Fruit fly (Drosophila melanogaster): ENCODE data around the gene ORMDL.
A peak's percentile ranks its signal among the peaks of the same experiment; 100 is the strongest.

ORMDL gene

dm6 chr3L:21679687-21680086 is 44.6 kb downstream of the ORMDL start, which contains the start of the genes Als2 and CG11248 (continued):
- TF ChIP-seq Oaz (GFP tag; IDR thresholded peaks at IDR 0.05): 0 out of 2 replicates have a peak, but pooled peaks have one; percentile 27
- peak; percentile 62 for TF ChIP-seq CG12942 (GFP tag; optimal IDR thresholded peaks at IDR 0.05)
- no peak for TF ChIP-seq CG13123 (GFP tag; optimal IDR thresholded peaks at IDR 0.05)
- TF ChIP-seq HLHmδ (GFP tag; optimal IDR thresholded peaks at IDR 0.05): no peak
- TF ChIP-seq kah (GFP tag; optimal IDR thresholded peaks at IDR 0.05): no peak
- TF ChIP-seq Fer1 (GFP tag; optimal IDR thresholded peaks at IDR 0.05): no peak
- TF ChIP-seq scrt (GFP tag; optimal IDR thresholded peaks at IDR 0.05): no peak
- TF ChIP-seq CG4707 (GFP tag; optimal IDR thresholded peaks at IDR 0.05): no peak
- TF ChIP-seq fd64A (GFP tag; optimal IDR thresholded peaks at IDR 0.05): no peak
- no peak for TF ChIP-seq CkIIα-i1 (GFP tag; IDR thresholded peaks at IDR 0.05)
- TF ChIP-seq NC2α (GFP tag; optimal IDR thresholded peaks at IDR 0.05): no peak
- TF ChIP-seq CG13424 (tag; optimal IDR thresholded peaks at IDR 0.05): peak; percentile 84
- no peak for TF ChIP-seq jigr1 (GFP tag; IDR thresholded peaks at IDR 0.05)
- TF ChIP-seq CG12391 (tag; optimal IDR thresholded peaks at IDR 0.05): peak; percentile 88
- TF ChIP-seq Dll (GFP tag; IDR thresholded peaks at IDR 0.05; ENCODE audit: partially characterized antibody): peak; percentile 41; the same call in 1 of the 4 replicates
- peak; percentile 66 for TF ChIP-seq CG7786 (GFP tag; optimal IDR thresholded peaks at IDR 0.05)
- TF ChIP-seq CG10321 (GFP tag; IDR thresholded peaks at IDR 0.05): no peak
- TF ChIP-seq CG31388 (GFP tag; optimal IDR thresholded peaks at IDR 0.05): peak; percentile 51
- TF ChIP-seq wdn (GFP tag; IDR thresholded peaks at IDR 0.05): peak; percentile 33; the same call in 1 of the 2 replicates
- TF ChIP-seq TFAM (GFP tag; optimal IDR thresholded peaks at IDR 0.05): no peak
- TF ChIP-seq Antp (GFP tag; optimal IDR thresholded peaks at IDR 0.05): peak; percentile 57
- TF ChIP-seq CG2875 (GFP tag; optimal IDR thresholded peaks at IDR 0.05): no peak
- peak; percentile 43 for TF ChIP-seq CG7271 (tag; optimal IDR thresholded peaks at IDR 0.05)
- peak; percentile 84 for TF ChIP-seq dmrt11E (tag; optimal IDR thresholded peaks at IDR 0.05)
- TF ChIP-seq Ptx1 (GFP tag; IDR thresholded peaks at IDR 0.05): peak; percentile 80
- no peak for TF ChIP-seq HmgD (GFP tag; optimal IDR thresholded peaks at IDR 0.05)
- TF ChIP-seq twi (tag; optimal IDR thresholded peaks at IDR 0.05): peak; percentile 72
- TF ChIP-seq Asciz (GFP tag; optimal IDR thresholded peaks at IDR 0.05): no peak
- peak; percentile 58 for TF ChIP-seq CG18476 (GFP tag; optimal IDR thresholded peaks at IDR 0.05)
- TF ChIP-seq CG6254 (GFP tag; optimal IDR thresholded peaks at IDR 0.05): no peak
- TF ChIP-seq CG12769 (tag; optimal IDR thresholded peaks at IDR 0.05): no peak
- no peak for TF ChIP-seq CG5180 (GFP tag; optimal IDR thresholded peaks at IDR 0.05)
- TF ChIP-seq mld (GFP tag; IDR thresholded peaks at IDR 0.05; ENCODE audit: partially characterized antibody): no peak
- no peak for TF ChIP-seq vnd (GFP tag; IDR thresholded peaks at IDR 0.05; ENCODE audit: partially characterized antibody)
- no peak for TF ChIP-seq aop (GFP tag; IDR thresholded peaks at IDR 0.05)
- 0 out of 2 replicates have a peak, but pooled peaks have one; percentile 22 for TF ChIP-seq stc (GFP tag; IDR thresholded peaks at IDR 0.05)
- TF ChIP-seq Deaf1 (tag; optimal IDR thresholded peaks at IDR 0.05): no peak
- TF ChIP-seq MESR4 (GFP tag; optimal IDR thresholded peaks at IDR 0.05): no peak
- TF ChIP-seq CG6813 (GFP tag; optimal IDR thresholded peaks at IDR 0.05): no peak
- TF ChIP-seq Sry-β (GFP tag; optimal IDR thresholded peaks at IDR 0.05): peak; percentile 61
- TF ChIP-seq mam (GFP tag; optimal IDR thresholded peaks at IDR 0.05): peak; percentile 77
- TF ChIP-seq ara (GFP tag; IDR thresholded peaks at IDR 0.05): no peak
- no peak for TF ChIP-seq bigmax (GFP tag; optimal IDR thresholded peaks at IDR 0.05)
- no peak for TF ChIP-seq Sox100B (GFP tag; optimal IDR thresholded peaks at IDR 0.05)
- peak; percentile 27 for TF ChIP-seq CG6654 (GFP tag; optimal IDR thresholded peaks at IDR 0.05)
- TF ChIP-seq Meics (GFP tag; optimal IDR thresholded peaks at IDR 0.05): peak; percentile 69
- TF ChIP-seq inv (GFP tag; IDR thresholded peaks at IDR 0.05; ENCODE audit: partially characterized antibody): no peak
- TF ChIP-seq chn (GFP tag; optimal IDR thresholded peaks at IDR 0.05): peak; percentile 81
- TF ChIP-seq Doc3 (GFP tag; IDR thresholded peaks at IDR 0.05; ENCODE audit: partially characterized antibody): no peak
- TF ChIP-seq CG2678 (tag; optimal IDR thresholded peaks at IDR 0.05): peak; percentile 82

Measured in whole organism, embryonic.